Fruit fly (Drosophila melanogaster): Measurements from ENCODE around the gene Vtld.
A peak's percentile ranks its signal among the peaks of the same experiment; 100 is the strongest.

The Vtld gene

dm6 chr3L:19805895-19806294 is 45.7 kb downstream of the Vtld start, which contains the start of gene CG34116 (continued):
- no peak for TF ChIP-seq CG18619 (GFP tag; optimal IDR thresholded peaks at IDR 0.05)
- TF ChIP-seq CG13624 (GFP tag; optimal IDR thresholded peaks at IDR 0.05), result no peak
- TF ChIP-seq hb (GFP tag; IDR thresholded peaks at IDR 0.05; ENCODE audit: partially characterized antibody), result peak; percentile 57; the same call in 1 of the 3 replicates
- TF ChIP-seq vfl (GFP tag; optimal IDR thresholded peaks at IDR 0.05), result no peak
- 0 out of 3 replicates have a peak, but pooled peaks have one; percentile 44 for TF ChIP-seq mld (GFP tag; IDR thresholded peaks at IDR 0.05; ENCODE audit: partially characterized antibody)
- TF ChIP-seq gcm (GFP tag; optimal IDR thresholded peaks at IDR 0.05), result no peak
- TF ChIP-seq CG31365 (tag; optimal IDR thresholded peaks at IDR 0.05), result no peak
- TF ChIP-seq CG1602 (GFP tag; optimal IDR thresholded peaks at IDR 0.05), result no peak
- TF ChIP-seq CG7357 (GFP tag; IDR thresholded peaks at IDR 0.05), result no peak
- TF ChIP-seq Bgb (GFP tag; IDR thresholded peaks at IDR 0.05; ENCODE audit: partially characterized antibody), result peak; percentile 73
- peak; percentile 66; the same call in 1 of the 2 replicates for TF ChIP-seq amos (GFP tag; IDR thresholded peaks at IDR 0.05; ENCODE audit: partially characterized antibody)
- TF ChIP-seq cwo (GFP tag; optimal IDR thresholded peaks at IDR 0.05), result no peak
- TF ChIP-seq Optix (GFP tag; IDR thresholded peaks at IDR 0.05), result no peak
- no peak for TF ChIP-seq chif (GFP tag; optimal IDR thresholded peaks at IDR 0.05)
- TF ChIP-seq emc (GFP tag; optimal IDR thresholded peaks at IDR 0.05), result no peak
- TF ChIP-seq HmgZ (tag; optimal IDR thresholded peaks at IDR 0.05), result no peak
- no peak for TF ChIP-seq CG6254 (GFP tag; optimal IDR thresholded peaks at IDR 0.05)
- no peak for TF ChIP-seq exex (tag; optimal IDR thresholded peaks at IDR 0.05)
- TF ChIP-seq NfI (GFP tag; optimal IDR thresholded peaks at IDR 0.05), result no peak
- TF ChIP-seq lov (optimal IDR thresholded peaks at IDR 0.05), result no peak
- TF ChIP-seq lov (GFP tag; IDR thresholded peaks at IDR 0.05), result no peak
- no peak for TF ChIP-seq CG2120 (GFP tag; optimal IDR thresholded peaks at IDR 0.05)
- no peak for TF ChIP-seq tup (GFP tag; optimal IDR thresholded peaks at IDR 0.05)
- no peak for TF ChIP-seq CG7987 (GFP tag; optimal IDR thresholded peaks at IDR 0.05)
- no peak for TF ChIP-seq HLH3B (GFP tag; IDR thresholded peaks at IDR 0.05)
- no peak for TF ChIP-seq CG14667 (GFP tag; IDR thresholded peaks at IDR 0.05)
- peak; percentile 51; the same call in 1 of the 2 replicates for TF ChIP-seq ato (GFP tag; IDR thresholded peaks at IDR 0.05; ENCODE audit: partially characterized antibody)
- peak; percentile 36 for TF ChIP-seq CG2129 (GFP tag; IDR thresholded peaks at IDR 0.05; ENCODE audit: partially characterized antibody)
- TF ChIP-seq Dref (GFP tag; IDR thresholded peaks at IDR 0.05), result peak; percentile 76
- no peak for TF ChIP-seq pho (GFP tag; optimal IDR thresholded peaks at IDR 0.05)
- TF ChIP-seq Mad (GFP tag; optimal IDR thresholded peaks at IDR 0.05), result no peak
- no peak for TF ChIP-seq B-H2 (GFP tag; optimal IDR thresholded peaks at IDR 0.05)
- peak; percentile 26 for TF ChIP-seq trem (tag; optimal IDR thresholded peaks at IDR 0.05)
- no peak for TF ChIP-seq pum (GFP tag; optimal IDR thresholded peaks at IDR 0.05)
- no peak for TF ChIP-seq dysf (GFP tag; IDR thresholded peaks at IDR 0.05)
- TF ChIP-seq Atf-2 (GFP tag; optimal IDR thresholded peaks at IDR 0.05), result no peak
- no peak for TF ChIP-seq maf-S (GFP tag; optimal IDR thresholded peaks at IDR 0.05)
- TF ChIP-seq nerfin-2 (GFP tag; IDR thresholded peaks at IDR 0.05; ENCODE audit: partially characterized antibody), result peak; percentile 59
- TF ChIP-seq CG18262 (tag; optimal IDR thresholded peaks at IDR 0.05), result no peak
- TF ChIP-seq CG15073 (GFP tag; optimal IDR thresholded peaks at IDR 0.05), result no peak
- no peak for TF ChIP-seq dimm (GFP tag; IDR thresholded peaks at IDR 0.05)
- no peak for TF ChIP-seq slp2 (GFP tag; optimal IDR thresholded peaks at IDR 0.05)
- TF ChIP-seq Dbx (GFP tag; IDR thresholded peaks at IDR 0.05), result no peak
- no peak for TF ChIP-seq Asciz (GFP tag; optimal IDR thresholded peaks at IDR 0.05)
- TF ChIP-seq cad (GFP tag; optimal IDR thresholded peaks at IDR 0.05), result no peak
- TF ChIP-seq Xrp1 (GFP tag; IDR thresholded peaks at IDR 0.05), result no peak
- TF ChIP-seq tll (GFP tag; optimal IDR thresholded peaks at IDR 0.05), result no peak
- TF ChIP-seq Hey (tag; optimal IDR thresholded peaks at IDR 0.05), result no peak
- TF ChIP-seq E2f2 (GFP tag; IDR thresholded peaks at IDR 0.05), result peak; percentile 15; the same call in 1 of the 2 replicates
- peak; percentile 55; the same call in 1 of the 2 replicates for TF ChIP-seq tna (GFP tag; IDR thresholded peaks at IDR 0.05; ENCODE audit: partially characterized antibody)
- TF ChIP-seq ttk (GFP tag; IDR thresholded peaks at IDR 0.05), result no peak

All from whole organism, embryonic.